Fruit fly (Drosophila melanogaster): ENCODE results near the gene CG18135.

Gene CG18135

dm6 chr3L:19015454-19016054 is 17.5 kb upstream of the CG18135 start:
- TF ChIP-seq psq (optimal IDR thresholded peaks at IDR 0.05) (no peak), h (optimal IDR thresholded peaks at IDR 0.05) (no peak), Myc (optimal IDR thresholded peaks at IDR 0.05) (no peak), insv (optimal IDR thresholded peaks at IDR 0.05) (no peak), ttk (optimal IDR thresholded peaks at IDR 0.05) (no peak), Sin3A (optimal IDR thresholded peaks at IDR 0.05) (no peak)

DNA sequence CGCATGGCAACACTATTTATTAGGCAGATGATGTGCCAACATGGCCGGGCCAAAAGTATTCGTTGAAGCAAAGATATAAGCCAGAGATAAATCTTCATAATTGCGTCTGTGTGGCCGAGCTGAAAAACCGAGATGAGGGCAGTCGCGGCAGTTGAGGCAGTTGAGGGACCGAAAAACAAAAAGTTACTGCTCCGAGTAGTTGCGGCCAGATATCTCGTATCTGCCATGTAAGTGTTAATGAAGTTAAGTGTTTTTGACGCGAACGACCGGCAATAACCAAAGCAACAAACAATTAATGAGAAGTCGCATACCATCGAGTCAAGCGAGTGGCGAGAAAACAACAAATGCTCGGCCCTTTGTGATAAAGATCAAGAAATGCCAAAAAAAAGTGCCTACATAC is 16.7 kb upstream of the CG18135 start:
- no peak for TF ChIP-seq Sin3A (optimal IDR thresholded peaks at IDR 0.05)
- TF ChIP-seq h (optimal IDR thresholded peaks at IDR 0.05) = no peak
- no peak for TF ChIP-seq ttk (optimal IDR thresholded peaks at IDR 0.05)
- no peak for TF ChIP-seq psq (optimal IDR thresholded peaks at IDR 0.05)
- no peak for TF ChIP-seq insv (optimal IDR thresholded peaks at IDR 0.05)
- no peak for TF ChIP-seq Myc (optimal IDR thresholded peaks at IDR 0.05)

- TF ChIP-seq Sin3A (optimal IDR thresholded peaks at IDR 0.05) (no peak), psq (optimal IDR thresholded peaks at IDR 0.05) (no peak)
These were observed 16.0 kb upstream of the CG18135 start for dm6 chr3L:19014090-19014489.

dm6 chr3L:19013086-19013752 is 15.1 kb upstream of the CG18135 start:
- TF ChIP-seq Sin3A (optimal IDR thresholded peaks at IDR 0.05) (no peak), Myc (optimal IDR thresholded peaks at IDR 0.05) (no peak), psq (optimal IDR thresholded peaks at IDR 0.05) (no peak), ttk (optimal IDR thresholded peaks at IDR 0.05) (no peak), h (optimal IDR thresholded peaks at IDR 0.05) (no peak), insv (optimal IDR thresholded peaks at IDR 0.05) (no peak)

DNA sequence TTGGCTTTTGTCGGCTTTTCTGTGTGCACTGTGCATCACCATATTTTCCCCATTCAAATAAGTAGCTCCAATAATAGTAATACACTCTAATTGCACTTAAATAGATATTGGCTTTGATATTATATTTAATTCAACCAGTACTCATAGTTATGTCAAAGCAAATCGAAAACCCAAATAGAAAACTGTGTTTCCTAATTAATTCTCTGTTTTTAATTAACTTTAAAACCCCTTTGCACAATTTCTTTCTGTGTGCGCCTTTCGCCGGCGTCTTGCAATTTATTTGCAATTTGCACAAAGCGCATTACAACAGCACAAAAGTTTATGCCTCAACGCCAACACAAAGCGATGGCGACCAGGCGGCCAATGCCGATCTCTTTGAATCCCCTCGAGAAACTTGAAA is 13.1 kb upstream of the CG18135 start:
- TF ChIP-seq psq (optimal IDR thresholded peaks at IDR 0.05) = no peak
- no peak for TF ChIP-seq ttk (optimal IDR thresholded peaks at IDR 0.05)
- no peak for TF ChIP-seq Sin3A (optimal IDR thresholded peaks at IDR 0.05)

- TF ChIP-seq Sin3A (optimal IDR thresholded peaks at IDR 0.05) (no peak), insv (optimal IDR thresholded peaks at IDR 0.05) (no peak), Myc (optimal IDR thresholded peaks at IDR 0.05) (no peak), ttk (optimal IDR thresholded peaks at IDR 0.05) (no peak), h (optimal IDR thresholded peaks at IDR 0.05) (no peak), psq (optimal IDR thresholded peaks at IDR 0.05) (no peak)
These were observed 7.3 kb upstream of the CG18135 start for dm6 chr3L:19005396-19005795.

DNA sequence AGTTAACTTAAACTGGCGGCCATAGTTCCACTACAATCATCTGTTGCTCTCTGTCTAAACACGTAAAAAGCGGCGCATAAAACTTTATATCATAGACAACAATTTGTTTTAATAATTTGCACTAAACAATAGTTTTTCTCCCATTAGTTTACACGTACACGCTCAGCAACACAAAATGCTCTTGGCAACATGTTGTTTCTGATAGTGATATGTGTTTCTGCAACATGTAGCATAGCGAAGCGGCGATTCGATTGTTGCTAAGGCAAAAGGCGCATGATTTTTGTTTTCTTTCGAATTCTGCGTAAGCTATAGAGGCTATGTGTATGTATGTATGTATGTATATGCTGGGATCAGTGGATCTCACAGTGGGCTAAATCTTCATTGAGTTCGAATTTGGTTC is 6.0 kb upstream of the CG18135 start:
- no peak for TF ChIP-seq insv (optimal IDR thresholded peaks at IDR 0.05)
- TF ChIP-seq psq (optimal IDR thresholded peaks at IDR 0.05) = no peak
- TF ChIP-seq ttk (optimal IDR thresholded peaks at IDR 0.05) = no peak
- TF ChIP-seq h (optimal IDR thresholded peaks at IDR 0.05) = no peak
- no peak for TF ChIP-seq Myc (optimal IDR thresholded peaks at IDR 0.05)
- TF ChIP-seq Sin3A (optimal IDR thresholded peaks at IDR 0.05) = no peak

- TF ChIP-seq h (optimal IDR thresholded peaks at IDR 0.05) (no peak), Sin3A (optimal IDR thresholded peaks at IDR 0.05) (no peak), psq (optimal IDR thresholded peaks at IDR 0.05) (no peak), insv (optimal IDR thresholded peaks at IDR 0.05) (no peak), ttk (optimal IDR thresholded peaks at IDR 0.05) (no peak), Myc (optimal IDR thresholded peaks at IDR 0.05) (no peak)
These were observed 5.1 kb upstream of the CG18135 start, which contains the start of gene SmydA-2 for dm6 chr3L:19003220-19003619. SmydA-2 (minus strand) TSS chr3L:19003252.

DNA sequence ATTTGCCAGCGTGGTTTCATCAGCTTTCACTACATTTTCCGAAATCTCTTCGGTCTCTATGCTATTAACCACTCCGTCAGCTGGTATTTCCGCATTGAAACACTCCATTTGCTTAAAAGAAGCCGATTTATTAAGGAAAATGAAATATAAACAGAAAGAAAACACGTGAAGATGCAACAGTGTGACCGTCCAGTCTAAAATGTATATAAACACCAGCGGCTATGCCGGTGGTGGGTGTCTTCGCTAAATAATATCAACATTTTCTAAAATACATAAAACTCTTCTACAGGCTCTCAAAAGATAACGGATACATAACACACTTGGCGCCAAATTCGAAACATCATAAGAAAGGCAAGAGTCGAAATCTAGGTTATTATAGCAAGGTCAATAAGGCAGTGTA is 2.3 kb upstream of the CG18135 start, which contains the start of gene CG3808:
Gene CG3808, minus strand, starts transcription at position 196 of the 400 bp plus-strand sequence.
- TF ChIP-seq Sin3A (optimal IDR thresholded peaks at IDR 0.05) = no peak
- no peak for TF ChIP-seq ttk (optimal IDR thresholded peaks at IDR 0.05)
- TF ChIP-seq Myc (optimal IDR thresholded peaks at IDR 0.05) = no peak
- no peak for TF ChIP-seq insv (optimal IDR thresholded peaks at IDR 0.05)
- TF ChIP-seq psq (optimal IDR thresholded peaks at IDR 0.05) = no peak
- no peak for TF ChIP-seq h (optimal IDR thresholded peaks at IDR 0.05)

- TF ChIP-seq insv (optimal IDR thresholded peaks at IDR 0.05) = no peak
- no peak for TF ChIP-seq Sin3A (optimal IDR thresholded peaks at IDR 0.05)
- no peak for TF ChIP-seq Myc (optimal IDR thresholded peaks at IDR 0.05)
- no peak for TF ChIP-seq psq (optimal IDR thresholded peaks at IDR 0.05)
- no peak for TF ChIP-seq ttk (optimal IDR thresholded peaks at IDR 0.05)
- TF ChIP-seq h (optimal IDR thresholded peaks at IDR 0.05) = no peak
These were observed 274 bp upstream of the CG18135 start for dm6 chr3L:18998284-18998830.

dm6 chr3L:18996774-18997589 is 1.1 kb downstream of the CG18135 start:
- no peak for TF ChIP-seq ttk (optimal IDR thresholded peaks at IDR 0.05)

- TF ChIP-seq Myc (optimal IDR thresholded peaks at IDR 0.05) = no peak
These were observed 1.9 kb downstream of the CG18135 start for dm6 chr3L:18996030-18996773.
